Worm (Caenorhabditis elegans): Measurements from ENCODE around the gene T08G3.11.

- TF ChIP-seq flt-1 (GFP tag; IDR thresholded peaks at IDR 0.05): no peak
- no peak for TF ChIP-seq hmbx-1 (tag; optimal IDR thresholded peaks at IDR 0.05)
- TF ChIP-seq pes-1 (GFP tag; IDR thresholded peaks at IDR 0.05): no peak
- no peak for TF ChIP-seq B0310.2 (tag; optimal IDR thresholded peaks at IDR 0.05)
Measured at ce11 chrV:16499006-16499405, 19.8 kb upstream of the T08G3.11 start, which contains the start of gene F36D3.1.
